Worm (Caenorhabditis elegans) whole organism, L2 larva: ENCODE measurements around the gene lgc-47.

Experiments used
- C34F6.9 ChIP-seq: fragments of 150-350 bp; optimal IDR thresholded peaks from 2 replicates; lab custom pipeline; 2014; ENCODE audit warnings: missing biosample characterization, missing genetic modification characterization
- F13H6.1 ChIP-seq: sonication (generic microtip); optimal IDR thresholded peaks from 2 replicates; lab custom pipeline; 2016; ENCODE audit warnings: missing genetic modification characterization, missing compliant biosample characterization
- R02D3.7 ChIP-seq: fragments of 150-350 bp; optimal IDR thresholded peaks from 2 replicates; lab custom pipeline; 2014; ENCODE audit warnings: missing biosample characterization, missing genetic modification characterization
- Y55F3AM.14 ChIP-seq: fragments of 200-800 bp; sonication (Bioruptor generic); optimal IDR thresholded peaks from 2 replicates; lab custom pipeline; 2018; ENCODE audit warnings: mild to moderate bottlenecking, missing genetic modification characterization, missing compliant biosample characterization
- ZK546.5 ChIP-seq: sonication (generic microtip); optimal IDR thresholded peaks from 2 replicates; lab custom pipeline; 2017; ENCODE audit warnings: missing biosample characterization, missing genetic modification characterization
- alr-1 ChIP-seq: fragments of 150-350 bp; optimal IDR thresholded peaks from 2 replicates; lab custom pipeline; 2014; ENCODE audit warnings: missing biosample characterization, missing genetic modification characterization
- aly-2 ChIP-seq: fragments of 150-350 bp; optimal IDR thresholded peaks from 2 replicates; lab custom pipeline; 2014; ENCODE audit warnings: missing biosample characterization, missing genetic modification characterization
- ama-1 ChIP-seq: fragments of 150-350 bp; optimal IDR thresholded peaks from 2 replicates; lab custom pipeline; 2018; ENCODE audit warnings: inconsistent platforms
- blmp-1 ChIP-seq: sonication (generic microtip); optimal IDR thresholded peaks from 2 replicates; lab custom pipeline; 2017; ENCODE audit warnings: missing genetic modification characterization, mild to moderate bottlenecking, missing compliant biosample characterization, antibody characterized with exemption, moderate library complexity; ENCODE audit not compliant: insufficient read depth
- ceh-16 ChIP-seq: fragments of 150-350 bp; optimal IDR thresholded peaks from 2 replicates; lab custom pipeline; 2014; ENCODE audit warnings: missing biosample characterization, missing genetic modification characterization
- ceh-82 ChIP-seq: fragments of 150-350 bp; optimal IDR thresholded peaks from 2 replicates; lab custom pipeline; 2014; ENCODE audit warnings: missing biosample characterization, missing genetic modification characterization
- crh-2 ChIP-seq: sonication (generic microtip); optimal IDR thresholded peaks from 2 replicates; lab custom pipeline; 2017; ENCODE audit warnings: missing biosample characterization, missing genetic modification characterization
- dmd-4 ChIP-seq: sonication (generic microtip); optimal IDR thresholded peaks from 2 replicates; lab custom pipeline; 2017; ENCODE audit warnings: missing biosample characterization, missing genetic modification characterization
- egl-27 ChIP-seq: sonication (generic microtip); optimal IDR thresholded peaks from 3 replicates; lab custom pipeline; 2017; ENCODE audit warnings: missing biosample characterization, missing genetic modification reagents, missing genetic modification characterization
- elt-1 ChIP-seq: fragments of 150-350 bp; optimal IDR thresholded peaks from 2 replicates; lab custom pipeline; 2014; ENCODE audit warnings: missing biosample characterization, missing genetic modification characterization
- elt-3 ChIP-seq: sonication (generic microtip); optimal IDR thresholded peaks from 2 replicates; lab custom pipeline; 2017; ENCODE audit warnings: missing biosample characterization, missing genetic modification characterization
- fos-1 ChIP-seq: fragments of 150-350 bp; optimal IDR thresholded peaks from 2 replicates; lab custom pipeline; 2014; ENCODE audit warnings: missing biosample characterization, missing genetic modification characterization
- gmeb-1 ChIP-seq: fragments of 150-350 bp; optimal IDR thresholded peaks from 2 replicates; lab custom pipeline; 2014; ENCODE audit warnings: missing biosample characterization, missing genetic modification characterization
- lin-11 ChIP-seq: fragments of 150-350 bp; sonication (generic microtip); optimal IDR thresholded peaks from 2 replicates; lab custom pipeline; 2014; ENCODE audit warnings: missing biosample characterization, missing genetic modification characterization, inconsistent platforms, mixed read lengths
- lin-13 ChIP-seq: fragments of 150-350 bp; optimal IDR thresholded peaks from 2 replicates; lab custom pipeline; 2014; ENCODE audit warnings: missing biosample characterization, missing genetic modification reagents, missing genetic modification characterization
- lin-39 ChIP-seq: fragments of 150-350 bp; optimal IDR thresholded peaks from 2 replicates; lab custom pipeline; 2014; ENCODE audit warnings: missing biosample characterization, missing genetic modification reagents, missing genetic modification characterization
- lsy-2 ChIP-seq, 2 experiments: fragments of 150-350 bp in 1 of 2; sonication (generic microtip) in 1 of 2; optimal IDR thresholded peaks; 2 replicates each; lab custom pipeline; 2014 to 2017; ENCODE audit warnings: missing biosample characterization in 2 of 2, missing genetic modification characterization in 2 of 2
- mdl-1 ChIP-seq, 2 experiments: fragments of 150-350 bp in 1 of 2; sonication (generic microtip) in 1 of 2; optimal IDR thresholded peaks; 2 replicates each; lab custom pipeline; 2017; ENCODE audit warnings: missing biosample characterization in 2 of 2, missing genetic modification characterization in 2 of 2
- nhr-10 ChIP-seq: sonication (generic microtip); optimal IDR thresholded peaks from 2 replicates; lab custom pipeline; 2017; ENCODE audit warnings: missing biosample characterization, missing genetic modification characterization
- nhr-11 ChIP-seq: fragments of 150-350 bp; optimal IDR thresholded peaks from 2 replicates; lab custom pipeline; 2014; ENCODE audit warnings: missing biosample characterization, missing genetic modification characterization
- nhr-12 ChIP-seq: fragments of 150-350 bp; optimal IDR thresholded peaks from 2 replicates; lab custom pipeline; 2014; ENCODE audit warnings: missing biosample characterization, missing genetic modification characterization
- nhr-129 ChIP-seq: fragments of 150-350 bp; optimal IDR thresholded peaks from 2 replicates; lab custom pipeline; 2014; ENCODE audit warnings: missing biosample characterization, missing genetic modification characterization
- nhr-21 ChIP-seq: fragments of 150-350 bp; optimal IDR thresholded peaks from 2 replicates; lab custom pipeline; 2014; ENCODE audit warnings: missing biosample characterization, missing genetic modification characterization
- nhr-237 ChIP-seq: fragments of 150-350 bp; optimal IDR thresholded peaks from 2 replicates; lab custom pipeline; 2014; ENCODE audit warnings: missing biosample characterization, missing genetic modification characterization
- nhr-25 ChIP-seq: fragments of 150-350 bp; sonication (generic microtip); optimal IDR thresholded peaks from 3 replicates; lab custom pipeline; 2014; ENCODE audit warnings: missing biosample characterization, missing genetic modification characterization
- nhr-6 ChIP-seq: fragments of 150-350 bp; optimal IDR thresholded peaks from 2 replicates; lab custom pipeline; 2014; ENCODE audit warnings: missing biosample characterization, missing genetic modification characterization
- nhr-77 ChIP-seq: fragments of 150-350 bp; optimal IDR thresholded peaks from 2 replicates; lab custom pipeline; 2014; ENCODE audit warnings: missing biosample characterization, missing genetic modification characterization
- peb-1 ChIP-seq: fragments of 150-350 bp; optimal IDR thresholded peaks from 2 replicates; lab custom pipeline; 2014; ENCODE audit warnings: missing biosample characterization, missing genetic modification characterization
- sem-4 ChIP-seq: fragments of 150-350 bp; optimal IDR thresholded peaks from 2 replicates; lab custom pipeline; 2014; ENCODE audit warnings: missing biosample characterization, missing genetic modification reagents, missing genetic modification characterization
- skn-1 ChIP-seq: sonication (generic microtip); optimal IDR thresholded peaks from 2 replicates; lab custom pipeline; 2017; ENCODE audit warnings: missing biosample characterization, missing genetic modification characterization
- sma-3 ChIP-seq: sonication (generic microtip); optimal IDR thresholded peaks from 2 replicates; lab custom pipeline; 2016; ENCODE audit warnings: missing genetic modification reagents, missing genetic modification characterization, missing compliant biosample characterization
- sma-9 ChIP-seq, 2 experiments: fragments of 150-350 bp in 1 of 2; sonication (generic microtip) in 1 of 2; optimal IDR thresholded peaks; 2 replicates each; lab custom pipeline; 2014 to 2016; ENCODE audit warnings: missing genetic modification characterization in 2 of 2, mild to moderate bottlenecking in 1 of 2, missing biosample characterization in 1 of 2, missing compliant biosample characterization in 1 of 2, missing genetic modification reagents in 1 of 2, moderate library complexity in 1 of 2
- snpc-4 ChIP-seq: fragments of 150-350 bp; optimal IDR thresholded peaks from 2 replicates; lab custom pipeline; 2014; ENCODE audit warnings: missing biosample characterization, missing genetic modification characterization
- unc-39 ChIP-seq: fragments of 150-350 bp; optimal IDR thresholded peaks from 2 replicates; lab custom pipeline; 2014; ENCODE audit warnings: missing biosample characterization, missing genetic modification characterization
- unc-55 ChIP-seq: fragments of 150-350 bp; sonication (generic microtip); optimal IDR thresholded peaks from 3 replicates; lab custom pipeline; 2014; ENCODE audit warnings: missing biosample characterization, missing genetic modification reagents, missing genetic modification characterization
- unc-62 ChIP-seq: fragments of 150-350 bp; optimal IDR thresholded peaks from 2 replicates; lab custom pipeline; 2014; ENCODE audit warnings: missing biosample characterization, missing genetic modification reagents, missing genetic modification characterization
- zag-1 ChIP-seq: fragments of 150-350 bp; optimal IDR thresholded peaks from 2 replicates; lab custom pipeline; 2014; ENCODE audit warnings: missing biosample characterization, missing genetic modification characterization
- ztf-1 ChIP-seq: fragments of 200-800 bp; sonication (Bioruptor generic); conservative IDR thresholded peaks from 2 replicates; pipeline ENCODE4 v1.3.6; 2022; ENCODE audit warnings: missing genetic modification characterization, missing compliant biosample characterization
- ztf-11 ChIP-seq: sonication (generic microtip); optimal IDR thresholded peaks from 2 replicates; lab custom pipeline; 2017; ENCODE audit warnings: missing biosample characterization, missing genetic modification characterization
- ztf-4 ChIP-seq: fragments of 150-350 bp; optimal IDR thresholded peaks from 2 replicates; lab custom pipeline; 2014; ENCODE audit warnings: missing biosample characterization, missing genetic modification characterization

The lgc-47 gene

DNA sequence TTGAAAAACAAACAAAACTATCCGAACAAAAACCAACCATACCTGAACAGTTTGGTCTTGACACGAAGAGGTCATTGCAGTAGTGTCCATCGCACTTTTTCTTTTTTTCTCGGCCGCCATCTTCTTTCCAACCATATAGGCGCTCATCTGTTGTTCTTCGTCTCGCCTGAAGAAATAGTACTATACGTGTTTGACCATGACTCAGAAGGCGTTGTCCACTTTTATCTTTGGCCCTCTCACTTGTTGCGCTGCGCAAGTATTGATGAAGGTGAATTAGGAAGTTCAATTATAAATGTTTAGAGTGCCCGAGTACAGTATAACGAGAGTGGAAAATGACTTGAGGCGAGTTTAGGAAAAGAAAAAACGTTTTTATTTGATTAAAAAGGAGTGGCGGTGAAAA, 21.6 kb downstream of the lgc-47 start:
- TF ChIP-seq elt-3 (tag; lab: Kevin White, UChicago) (no peak), nhr-77 (tag; lab: Kevin White, UChicago) (no peak), nhr-25 (tag; lab: Kevin White, UChicago) (no peak), sma-9 (GFP tag; optimal IDR thresholded peaks at IDR 0.05; lab: Kevin White, UChicago) (peak; percentile 11), sma-9 (tag; optimal IDR thresholded peaks at IDR 0.05; lab: Kevin White, UChicago) (no peak), nhr-10 (tag; lab: Kevin White, UChicago) (no peak), C34F6.9 (no peak), egl-27 (tag; lab: Kevin White, UChicago) (no peak), snpc-4 (tag; lab: Kevin White, UChicago) (no peak), gmeb-1 (no peak), zag-1 (tag; lab: Kevin White, UChicago) (no peak), ceh-16 (tag; lab: Kevin White, UChicago) (no peak), fos-1 (tag; lab: Kevin White, UChicago) (peak; percentile 72), ztf-4 (tag; lab: Kevin White, UChicago) (no peak), ama-1 (lab: Kevin White, UChicago) (no peak), sma-3 (GFP tag; lab: Kevin White, UChicago) (peak; percentile 4), sem-4 (tag; lab: Kevin White, UChicago) (peak; percentile 9), lin-13 (GFP tag; lab: Kevin White, UChicago) (no peak), blmp-1 (peak; percentile 22), unc-39 (tag; lab: Kevin White, UChicago) (no peak), F13H6.1 (tag; lab: Kevin White, UChicago) (no peak), lin-11 (tag; lab: Kevin White, UChicago) (no peak), ceh-82 (tag; lab: Kevin White, UChicago) (no peak), nhr-237 (tag; lab: Kevin White, UChicago) (no peak), Y55F3AM.14 (no peak), nhr-6 (tag; lab: Kevin White, UChicago) (no peak), ZK546.5 (tag; lab: Kevin White, UChicago) (no peak), nhr-21 (tag; lab: Kevin White, UChicago) (no peak), crh-2 (no peak), unc-55 (GFP tag; lab: Kevin White, UChicago) (no peak), R02D3.7 (tag; lab: Kevin White, UChicago) (no peak), ztf-11 (tag; lab: Kevin White, UChicago) (no peak), elt-1 (tag; lab: Kevin White, UChicago) (no peak), mdl-1 (tag; optimal IDR thresholded peaks at IDR 0.05; lab: Kevin White, UChicago) (no peak), ztf-1 (no peak), lin-39 (no peak), alr-1 (tag; lab: Kevin White, UChicago) (no peak)
- TF ChIP-seq, all 48 proteins: peak for 5

DNA sequence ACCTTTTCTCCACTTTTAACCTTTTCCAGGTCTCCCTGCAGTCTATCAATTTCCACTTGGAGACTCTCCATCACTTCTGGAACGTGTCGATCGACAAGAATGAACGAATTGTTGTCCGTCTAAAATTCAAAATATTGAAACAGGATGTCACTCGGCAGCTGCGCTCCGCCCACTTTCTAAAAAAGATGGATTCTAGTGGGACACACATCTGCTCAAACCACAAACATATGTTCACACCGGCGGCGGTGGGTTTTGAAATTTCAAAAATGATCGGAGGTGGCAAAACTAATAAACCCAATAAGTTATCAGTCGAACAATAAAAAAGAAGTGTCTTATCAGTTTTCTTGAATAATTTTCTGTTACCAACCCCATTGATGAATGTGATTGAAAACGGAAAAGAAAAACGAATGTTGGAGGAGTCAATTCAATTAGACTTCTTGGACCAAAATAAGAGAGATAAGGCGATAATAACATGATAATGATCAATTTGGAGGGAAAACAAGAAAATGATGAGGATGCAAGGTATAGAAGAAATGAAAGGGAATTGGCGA, 25.0 kb downstream of the lgc-47 start:
- TF ChIP-seq fos-1 (tag; lab: Kevin White, UChicago) (peak; percentile 51), F13H6.1 (tag; lab: Kevin White, UChicago) (no peak), lin-11 (tag; lab: Kevin White, UChicago) (no peak)

DNA sequence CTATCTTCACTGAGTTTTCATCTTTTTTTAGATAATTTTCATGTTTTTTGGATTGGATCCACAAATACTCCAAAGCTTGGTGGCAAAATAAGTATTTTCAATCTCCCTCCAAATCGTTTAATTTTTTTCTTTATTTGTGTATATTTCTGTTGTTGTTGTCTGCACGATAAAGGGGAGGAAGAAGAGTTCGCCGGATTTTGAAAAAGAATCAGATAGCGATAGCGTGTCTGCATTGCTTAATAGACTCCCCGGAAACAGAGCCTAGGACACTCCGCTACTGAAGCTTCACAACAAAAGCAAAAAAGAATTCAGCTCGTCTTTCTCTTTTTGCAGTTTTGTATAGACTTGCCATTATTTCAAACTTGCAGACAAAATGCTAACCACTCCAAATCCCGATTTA, 30.0 kb downstream of the lgc-47 start, which contains the start of gene T09B9.5:
TSS of gene T09B9.5 (plus strand) at position 301 of the 400 bp plus-strand sequence.
- TF ChIP-seq nhr-10 (tag; lab: Kevin White, UChicago) (no peak), lin-13 (GFP tag; lab: Kevin White, UChicago) (no peak), snpc-4 (tag; lab: Kevin White, UChicago) (no peak), blmp-1 (no peak)

ce11 chrX:9774323-9774722, 33.1 kb downstream of the lgc-47 start, which contains the start of gene T09B9.4:
T09B9.4 (minus strand) TSS chrX:9774352.
- TF ChIP-seq lin-11 (tag; lab: Kevin White, UChicago): no peak
- TF ChIP-seq nhr-129 (tag; lab: Kevin White, UChicago): peak; percentile 17
- TF ChIP-seq snpc-4 (tag; lab: Kevin White, UChicago): no peak
- no peak for TF ChIP-seq Y55F3AM.14
- TF ChIP-seq unc-39 (tag; lab: Kevin White, UChicago): no peak
- TF ChIP-seq nhr-12: no peak
- TF ChIP-seq egl-27 (tag; lab: Kevin White, UChicago): no peak
- TF ChIP-seq zag-1 (tag; lab: Kevin White, UChicago): peak; percentile 16
- no peak for TF ChIP-seq nhr-11 (tag; lab: Kevin White, UChicago)
- TF ChIP-seq unc-55 (GFP tag; lab: Kevin White, UChicago): no peak
- TF ChIP-seq peb-1 (tag; lab: Kevin White, UChicago): no peak
- TF ChIP-seq dmd-4 (tag; lab: Kevin White, UChicago): no peak
- TF ChIP-seq aly-2 (tag; lab: Kevin White, UChicago): no peak
- TF ChIP-seq ztf-4 (tag; lab: Kevin White, UChicago): no peak
- no peak for TF ChIP-seq ceh-16 (tag; lab: Kevin White, UChicago)
- TF ChIP-seq nhr-237 (tag; lab: Kevin White, UChicago): no peak
- TF ChIP-seq sma-3 (GFP tag; lab: Kevin White, UChicago): no peak
- no peak for TF ChIP-seq nhr-10 (tag; lab: Kevin White, UChicago)
- no peak for TF ChIP-seq unc-62 (GFP tag; lab: Kevin White, UChicago)
- no peak for TF ChIP-seq ZK546.5 (tag; lab: Kevin White, UChicago)
- no peak for TF ChIP-seq blmp-1
- TF ChIP-seq lsy-2 (tag; optimal IDR thresholded peaks at IDR 0.05; lab: Kevin White, UChicago): no peak
- no peak for TF ChIP-seq skn-1 (tag; lab: Kevin White, UChicago)
- TF ChIP-seq fos-1 (tag; lab: Kevin White, UChicago): peak; percentile 40
- TF ChIP-seq ama-1 (lab: Kevin White, UChicago): no peak
- no peak for TF ChIP-seq nhr-77 (tag; lab: Kevin White, UChicago)
- TF ChIP-seq ztf-1: no peak
